Fruit fly (Drosophila melanogaster) whole organism, embryonic: ENCODE measurements around the gene ND-30.

ENCODE experiments used
- Adf1 ChIP-seq: fragments of 200-800 bp; sonication (Bioruptor generic); IDR thresholded peaks from 2 replicates; pipeline ENCODE4 v1.3.6; 2022; ENCODE audit warnings: missing biosample characterization, missing genetic modification characterization
- BEAF-32 ChIP-seq: fragments of 200-800 bp; sonication (Bioruptor generic); optimal IDR thresholded peaks from 3 replicates; lab custom pipeline; 2017; ENCODE audit warnings: missing biosample characterization, missing genetic modification characterization, mild to moderate bottlenecking, moderate library complexity, missing genetic modification reagents
- Bgb ChIP-seq: fragments of 200-800 bp; sonication (Bioruptor generic); IDR thresholded peaks from 2 replicates; pipeline ENCODE4 v1.3.6; 2022; ENCODE audit warnings: missing biosample characterization, missing genetic modification characterization; ENCODE audit not compliant: partially characterized antibody
- Bteb2 ChIP-seq: fragments of 200-800 bp; sonication (Bioruptor generic); optimal IDR thresholded peaks from 2 replicates; lab custom pipeline; 2016; ENCODE audit warnings: missing biosample characterization, missing genetic modification characterization
- CG14710 ChIP-seq: fragments of 200-800 bp; sonication (Bioruptor generic); optimal IDR thresholded peaks from 3 replicates; lab custom pipeline; 2019; ENCODE audit warnings: missing biosample characterization, mild to moderate bottlenecking, missing genetic modification characterization, moderate library complexity
- CG16813 ChIP-seq: fragments of 200-800 bp; sonication (Bioruptor generic); IDR thresholded peaks from 3 replicates; pipeline ENCODE4 v1.3.6; 2022; ENCODE audit warnings: missing biosample characterization, missing genetic modification characterization; ENCODE audit not compliant: partially characterized antibody
- CG17359 ChIP-seq: fragments of 200-800 bp; sonication (Bioruptor generic); optimal IDR thresholded peaks from 3 replicates; lab custom pipeline; 2018; ENCODE audit warnings: missing biosample characterization, mild to moderate bottlenecking, missing genetic modification characterization, moderate library complexity
- CG2129 ChIP-seq: fragments of 200-800 bp; sonication (Bioruptor generic); IDR thresholded peaks from 2 replicates; pipeline ENCODE4 v1.3.6; 2022; ENCODE audit warnings: missing biosample characterization, missing genetic modification characterization; ENCODE audit not compliant: partially characterized antibody
- CG3163 ChIP-seq: fragments of 200-800 bp; sonication (Bioruptor generic); optimal IDR thresholded peaks from 3 replicates; lab custom pipeline; 2016; ENCODE audit warnings: missing biosample characterization, missing genetic modification characterization
- CG32532 ChIP-seq: fragments of 200-800 bp; sonication (Bioruptor generic); IDR thresholded peaks from 2 replicates; pipeline ENCODE4 v1.3.6; 2022; ENCODE audit warnings: missing biosample characterization, missing genetic modification characterization
- CG3995 ChIP-seq: fragments of 200-800 bp; sonication (Bioruptor generic); optimal IDR thresholded peaks from 3 replicates; lab custom pipeline; 2016; ENCODE audit warnings: missing biosample characterization, missing genetic modification characterization
- CG43689 ChIP-seq: fragments of 200-800 bp; sonication (Bioruptor generic); IDR thresholded peaks from 2 replicates; pipeline ENCODE4 v1.3.6; 2022; ENCODE audit warnings: missing biosample characterization, missing genetic modification characterization
- CG4404 ChIP-seq: fragments of 200-800 bp; sonication (Bioruptor generic); IDR thresholded peaks from 2 replicates; pipeline ENCODE4 v1.3.6; 2022; ENCODE audit warnings: missing biosample characterization, missing genetic modification characterization
- CG4617 ChIP-seq: fragments of 200-800 bp; sonication (Bioruptor generic); optimal IDR thresholded peaks from 3 replicates; lab custom pipeline; 2016; ENCODE audit warnings: missing biosample characterization, missing genetic modification characterization, borderline replicate concordance
- CG7271 ChIP-seq: fragments of 200-800 bp; sonication (Bioruptor generic); optimal IDR thresholded peaks from 2 replicates; lab custom pipeline; 2018; ENCODE audit warnings: missing biosample characterization, mild to moderate bottlenecking, missing genetic modification characterization, moderate library complexity
- CG8924 ChIP-seq: fragments of 200-800 bp; optimal IDR thresholded peaks from 3 replicates; lab custom pipeline; 2019; ENCODE audit warnings: missing biosample characterization, mild to moderate bottlenecking, missing genetic modification characterization, moderate library complexity
- CG9797 ChIP-seq: fragments of 200-800 bp; sonication (Bioruptor generic); optimal IDR thresholded peaks from 3 replicates; lab custom pipeline; 2018; ENCODE audit warnings: missing biosample characterization, mild to moderate bottlenecking, missing genetic modification characterization
- Camta ChIP-seq: fragments of 200-800 bp; sonication (Bioruptor generic); optimal IDR thresholded peaks from 2 replicates; lab custom pipeline; 2016; ENCODE audit warnings: missing biosample characterization, missing genetic modification characterization
- Dip2 ChIP-seq: fragments of 200-800 bp; sonication (Bioruptor generic); IDR thresholded peaks from 2 replicates; pipeline ENCODE4 v1.3.6; 2022; ENCODE audit warnings: missing biosample characterization, missing genetic modification characterization
- Elba2 ChIP-seq: fragments of 200-800 bp; sonication (Bioruptor generic); optimal IDR thresholded peaks from 3 replicates; lab custom pipeline; 2016; ENCODE audit warnings: missing biosample characterization, missing genetic modification characterization
- Fer1 ChIP-seq: fragments of 200-800 bp; sonication (Bioruptor generic); optimal IDR thresholded peaks from 2 replicates; lab custom pipeline; 2017; ENCODE audit warnings: missing biosample characterization, mild to moderate bottlenecking, missing genetic modification characterization
- Hand ChIP-seq: fragments of 200-800 bp; sonication (Bioruptor generic); optimal IDR thresholded peaks from 2 replicates; lab custom pipeline; 2017; ENCODE audit warnings: mild to moderate bottlenecking, missing biosample characterization, missing genetic modification reagents, missing genetic modification characterization
- Hr78 ChIP-seq, 2 experiments: fragments of 200-800 bp in 1 of 2; fragments of >200 bp in 1 of 2; sonication (Bioruptor generic) in 1 of 2; optimal IDR thresholded peaks; 2 replicates each; lab custom pipeline; 2017 to 2019; ENCODE audit warnings: missing biosample characterization in 2 of 2, missing genetic modification characterization in 2 of 2, mild to moderate bottlenecking in 1 of 2, moderate library complexity in 1 of 2
- MBD-R2 ChIP-seq: fragments of 200-800 bp; sonication (Bioruptor generic); IDR thresholded peaks from 2 replicates; pipeline ENCODE4 v1.3.6; 2022; ENCODE audit warnings: missing biosample characterization, missing genetic modification characterization
- MESR4 ChIP-seq: fragments of 200-800 bp; sonication (Bioruptor generic); optimal IDR thresholded peaks from 2 replicates; lab custom pipeline; 2018; ENCODE audit warnings: missing biosample characterization, mild to moderate bottlenecking, missing genetic modification characterization, moderate library complexity
- Mad ChIP-seq: fragments of 200-800 bp; sonication (Bioruptor generic); optimal IDR thresholded peaks from 2 replicates; lab custom pipeline; 2016; ENCODE audit warnings: missing biosample characterization, missing genetic modification characterization
- Max ChIP-seq: fragments of 200-800 bp; sonication (Bioruptor generic); optimal IDR thresholded peaks from 2 replicates; lab custom pipeline; 2016; ENCODE audit warnings: missing biosample characterization, mild to moderate bottlenecking, missing genetic modification characterization
- Myb ChIP-seq: fragments of 200-800 bp; sonication (Bioruptor generic); optimal IDR thresholded peaks from 2 replicates; lab custom pipeline; 2016; ENCODE audit warnings: missing biosample characterization, missing genetic modification characterization
- Nf-YA ChIP-seq: fragments of 200-800 bp; sonication (Bioruptor generic); IDR thresholded peaks from 2 replicates; pipeline ENCODE4 v1.3.6; 2022; ENCODE audit warnings: missing biosample characterization, missing genetic modification characterization
- Sry-β ChIP-seq: fragments of 200-800 bp; sonication (Bioruptor generic); optimal IDR thresholded peaks from 2 replicates; lab custom pipeline; 2018; ENCODE audit warnings: missing biosample characterization, mild to moderate bottlenecking, missing genetic modification characterization, moderate library complexity
- TFAM ChIP-seq: fragments of 200-800 bp; sonication (Bioruptor generic); optimal IDR thresholded peaks from 2 replicates; lab custom pipeline; 2017; ENCODE audit warnings: missing biosample characterization, missing genetic modification characterization, inconsistent platforms
- YL-1 ChIP-seq: fragments of 200-800 bp; sonication (Bioruptor generic); optimal IDR thresholded peaks from 3 replicates; lab custom pipeline; 2017; ENCODE audit warnings: missing biosample characterization, mild to moderate bottlenecking, missing genetic modification characterization
- aop ChIP-seq: fragments of 200-800 bp; sonication (Bioruptor generic); IDR thresholded peaks from 2 replicates; pipeline ENCODE4 v1.3.6; 2022; ENCODE audit warnings: missing biosample characterization, missing genetic modification characterization
- da ChIP-seq: fragments of 200-800 bp; sonication (Bioruptor generic); optimal IDR thresholded peaks from 2 replicates; lab custom pipeline; 2016; ENCODE audit warnings: missing biosample characterization, missing genetic modification characterization
- gfzf ChIP-seq: fragments of 200-800 bp; sonication (Bioruptor generic); optimal IDR thresholded peaks from 2 replicates; lab custom pipeline; 2016; ENCODE audit warnings: missing biosample characterization, mild to moderate bottlenecking, missing genetic modification characterization, moderate library complexity
- hb ChIP-seq: fragments of 200-800 bp; sonication (Bioruptor generic); IDR thresholded peaks from 3 replicates; pipeline ENCODE4 v1.3.6; 2022; ENCODE audit warnings: missing biosample characterization, missing genetic modification characterization; ENCODE audit not compliant: partially characterized antibody
- mirr ChIP-seq: fragments of 200-800 bp; sonication (Bioruptor generic); optimal IDR thresholded peaks from 3 replicates; lab custom pipeline; 2018; ENCODE audit warnings: missing biosample characterization, mild to moderate bottlenecking, missing genetic modification characterization
- pzg ChIP-seq: fragments of 200-800 bp; sonication (Bioruptor generic); optimal IDR thresholded peaks from 3 replicates; lab custom pipeline; 2018; ENCODE audit warnings: missing biosample characterization, mild to moderate bottlenecking, missing genetic modification characterization, moderate library complexity
- sob ChIP-seq: fragments of 200-800 bp; sonication (Bioruptor generic); IDR thresholded peaks from 2 replicates; pipeline ENCODE4 v1.3.6; 2022; ENCODE audit warnings: missing biosample characterization, missing genetic modification characterization
- stwl ChIP-seq: fragments of 200-800 bp; sonication (Bioruptor generic); optimal IDR thresholded peaks from 3 replicates; lab custom pipeline; 2018; ENCODE audit warnings: missing biosample characterization, mild to moderate bottlenecking, missing genetic modification characterization, moderate library complexity
- tgo ChIP-seq: fragments of 200-800 bp; sonication (Bioruptor generic); IDR thresholded peaks from 3 replicates; pipeline ENCODE4 v1.3.6; 2022; ENCODE audit warnings: missing biosample characterization, missing genetic modification characterization
- trem ChIP-seq: fragments of 200-800 bp; optimal IDR thresholded peaks from 3 replicates; lab custom pipeline; 2019; ENCODE audit warnings: missing biosample characterization, mild to moderate bottlenecking, missing genetic modification characterization, moderate library complexity
- tx ChIP-seq: fragments of 200-800 bp; sonication (Bioruptor generic); optimal IDR thresholded peaks from 2 replicates; lab custom pipeline; 2016; ENCODE audit warnings: missing biosample characterization, missing genetic modification characterization
- wdn ChIP-seq: fragments of 200-800 bp; sonication (Bioruptor generic); IDR thresholded peaks from 2 replicates; pipeline ENCODE4 v1.3.6; 2022; ENCODE audit warnings: missing biosample characterization, missing genetic modification characterization
- yki ChIP-seq: fragments of >200 bp; optimal IDR thresholded peaks from 3 replicates; lab custom pipeline; 2018
- zfh1 ChIP-seq: fragments of 200-800 bp; sonication (Bioruptor generic); IDR thresholded peaks from 3 replicates; pipeline ENCODE4 v1.3.6; 2022; ENCODE audit warnings: missing biosample characterization, missing genetic modification characterization

ND-30 gene

DNA sequence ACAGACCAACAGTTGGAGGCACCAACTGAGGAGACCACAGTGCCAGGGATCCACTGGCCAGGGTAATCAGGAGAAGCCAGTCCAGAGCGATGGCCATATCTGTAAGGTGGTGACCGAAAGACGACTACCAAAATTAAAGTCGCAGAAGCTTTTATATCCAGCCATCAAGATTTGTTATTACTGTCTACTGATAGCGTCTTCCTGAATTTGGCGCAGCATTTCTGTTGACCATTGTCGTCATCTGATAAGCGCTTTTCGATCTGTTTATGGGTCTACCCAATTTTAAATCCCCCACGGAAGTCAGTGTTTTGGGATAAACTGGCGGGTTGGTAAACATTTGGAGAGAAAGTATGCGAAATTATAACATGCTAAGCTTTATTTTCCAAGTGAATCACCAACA is 13.1 kb upstream of the ND-30 start, which contains the start of gene CG14963:
Gene CG14963 (minus strand): TSS at position 101 of the 400 bp plus-strand sequence.
- TF ChIP-seq tx (no peak), CG3163 (GFP tag; lab: Kevin White, UChicago) (no peak), CG4404 (GFP tag; lab: Robert Waterston, UW) (no peak), CG8924 (no peak)

DNA sequence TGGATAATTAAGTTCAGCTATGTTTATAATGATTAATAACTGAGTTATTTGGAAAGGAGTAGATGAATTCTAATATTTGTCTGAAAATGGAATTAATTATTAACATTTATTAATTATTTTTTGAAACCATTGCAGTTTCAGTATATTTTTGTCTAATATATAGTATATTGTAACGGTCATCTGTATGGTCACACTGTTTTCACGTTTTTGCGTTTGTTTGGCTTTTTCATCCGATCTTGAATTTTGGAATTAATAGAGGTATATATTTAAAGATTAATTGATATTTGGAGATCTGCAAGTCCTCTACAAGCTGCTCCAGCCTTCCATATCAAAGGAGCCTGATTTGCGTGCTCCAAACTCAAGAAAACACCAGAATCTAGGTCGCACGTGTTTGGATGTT is 9.7 kb upstream of the ND-30 start, which contains the start of the genes CG32278 and CG32281:
Gene CG32278 (plus strand): TSS at position 180 of the 400 bp plus-strand sequence.
Gene CG32281 (plus strand): TSS at position 269 of the 400 bp plus-strand sequence.
- TF ChIP-seq zfh1 (GFP tag; lab: Robert Waterston, UW) (no peak), yki (lab: Kevin White, UChicago) (no peak), CG2129 (GFP tag; lab: Robert Waterston, UW) (no peak), TFAM (no peak), CG9797 (GFP tag; lab: Kevin White, UChicago) (peak; percentile 52), Camta (GFP tag; lab: Kevin White, UChicago) (no peak), aop (GFP tag; lab: Robert Waterston, UW) (no peak), trem (tag; lab: Kevin White, UChicago) (peak; percentile 41), CG4617 (peak; percentile 28), Adf1 (GFP tag; lab: Robert Waterston, UW) (no peak), CG14710 (tag; lab: Kevin White, UChicago) (peak; percentile 18), Hand (GFP tag; lab: Kevin White, UChicago) (no peak), Fer1 (no peak), Sry-β (GFP tag; lab: Kevin White, UChicago) (no peak), Myb (GFP tag; lab: Kevin White, UChicago) (peak; percentile 7), CG16813 (GFP tag; lab: Robert Waterston, UW) (no peak), Bteb2 (GFP tag; lab: Kevin White, UChicago) (no peak), CG32532 (no peak), Elba2 (GFP tag; lab: Kevin White, UChicago) (no peak), CG43689 (GFP tag; lab: Robert Waterston, UW) (no peak), MBD-R2 (GFP tag; lab: Robert Waterston, UW) (peak; percentile 19; the same call in 1 of the 2 replicates), pzg (GFP tag; lab: Kevin White, UChicago) (peak; percentile 9), Nf-YA (GFP tag; lab: Robert Waterston, UW) (no peak), YL-1 (GFP tag; lab: Kevin White, UChicago) (peak; percentile 40), Mad (GFP tag; lab: Kevin White, UChicago) (no peak), hb (GFP tag; lab: Robert Waterston, UW) (no peak), stwl (peak; percentile 41), gfzf (peak; percentile 54), Max (GFP tag; lab: Kevin White, UChicago) (peak; percentile 9), sob (GFP tag; lab: Robert Waterston, UW) (no peak), CG7271 (tag; lab: Kevin White, UChicago) (no peak), tgo (GFP tag; lab: Robert Waterston, UW) (no peak), da (no peak), MESR4 (GFP tag; lab: Kevin White, UChicago) (peak; percentile 47), wdn (GFP tag; lab: Robert Waterston, UW) (no peak), Dip2 (GFP tag; lab: Robert Waterston, UW) (no peak), CG17359 (tag; lab: Kevin White, UChicago) (no peak), mirr (GFP tag; lab: Kevin White, UChicago) (no peak), BEAF-32 (GFP tag; lab: Kevin White, UChicago) (peak; percentile 11), CG3995 (GFP tag; lab: Kevin White, UChicago) (peak; percentile 67), Bgb (GFP tag; lab: Robert Waterston, UW) (no peak), Hr78 (GFP tag; optimal IDR thresholded peaks at IDR 0.05; lab: Kevin White, UChicago) (no peak), CG3163 (GFP tag; lab: Kevin White, UChicago) (no peak)
- TF ChIP-seq, all 482 proteins: peak for 14
